Fruit fly (Drosophila melanogaster): ENCODE results near the gene Ipk2.

Gene Ipk2

dm6 chr2L:523165-523835 lies 50.8 kb downstream of the Ipk2 start (continued):
- TF ChIP-seq CG3407 (GFP tag; optimal IDR thresholded peaks at IDR 0.05): peak; percentile 27
- no peak for TF ChIP-seq Dref (GFP tag; IDR thresholded peaks at IDR 0.05)
- TF ChIP-seq grn (GFP tag; optimal IDR thresholded peaks at IDR 0.05): peak; percentile 100
- peak; percentile 12 for TF ChIP-seq zen (tag; optimal IDR thresholded peaks at IDR 0.05)
- peak; percentile 28 for TF ChIP-seq CG17912 (GFP tag; optimal IDR thresholded peaks at IDR 0.05)
- 0 out of 2 replicates have a peak, but pooled peaks have one; percentile 1 for TF ChIP-seq CG11247 (GFP tag; IDR thresholded peaks at IDR 0.05)
- TF ChIP-seq CG9932 (GFP tag; IDR thresholded peaks at IDR 0.05): peak; percentile 27; the same call in 1 of the 2 replicates
- TF ChIP-seq TFAM (GFP tag; optimal IDR thresholded peaks at IDR 0.05): no peak
- peak; percentile 98 for TF ChIP-seq Jarid2 (GFP tag; optimal IDR thresholded peaks at IDR 0.05)
- peak in 1 of 2 experiments; percentile 56 for TF ChIP-seq chif (GFP tag; optimal IDR thresholded peaks at IDR 0.05)
- no peak for TF ChIP-seq CG1529 (GFP tag; optimal IDR thresholded peaks at IDR 0.05)

Data from whole organism, embryonic.